Worm (Caenorhabditis elegans) whole organism, L2 larva: ENCODE data around the gene fbxa-65.
A peak's percentile ranks its signal among the peaks of the same experiment; 100 is the strongest.

Source experiments
- C34F6.9 ChIP-seq: fragments of 150-350 bp; optimal IDR thresholded peaks from 2 replicates; lab custom pipeline; 2014; ENCODE audit warnings: missing biosample characterization, missing genetic modification characterization
- F13H6.1 ChIP-seq: sonication (generic microtip); optimal IDR thresholded peaks from 2 replicates; lab custom pipeline; 2016; ENCODE audit warnings: missing genetic modification characterization, missing compliant biosample characterization
- R02D3.7 ChIP-seq: fragments of 150-350 bp; optimal IDR thresholded peaks from 2 replicates; lab custom pipeline; 2014; ENCODE audit warnings: missing biosample characterization, missing genetic modification characterization
- Y55F3AM.14 ChIP-seq: fragments of 200-800 bp; sonication (Bioruptor generic); optimal IDR thresholded peaks from 2 replicates; lab custom pipeline; 2018; ENCODE audit warnings: mild to moderate bottlenecking, missing genetic modification characterization, missing compliant biosample characterization
- alr-1 ChIP-seq: fragments of 150-350 bp; optimal IDR thresholded peaks from 2 replicates; lab custom pipeline; 2014; ENCODE audit warnings: missing biosample characterization, missing genetic modification characterization
- aly-2 ChIP-seq: fragments of 150-350 bp; optimal IDR thresholded peaks from 2 replicates; lab custom pipeline; 2014; ENCODE audit warnings: missing biosample characterization, missing genetic modification characterization
- ama-1 ChIP-seq: fragments of 150-350 bp; optimal IDR thresholded peaks from 2 replicates; lab custom pipeline; 2018; ENCODE audit warnings: inconsistent platforms
- blmp-1 ChIP-seq: sonication (generic microtip); optimal IDR thresholded peaks from 2 replicates; lab custom pipeline; 2017; ENCODE audit warnings: missing genetic modification characterization, mild to moderate bottlenecking, missing compliant biosample characterization, antibody characterized with exemption, moderate library complexity; ENCODE audit not compliant: insufficient read depth
- ceh-16 ChIP-seq: fragments of 150-350 bp; optimal IDR thresholded peaks from 2 replicates; lab custom pipeline; 2014; ENCODE audit warnings: missing biosample characterization, missing genetic modification characterization
- ceh-82 ChIP-seq: fragments of 150-350 bp; optimal IDR thresholded peaks from 2 replicates; lab custom pipeline; 2014; ENCODE audit warnings: missing biosample characterization, missing genetic modification characterization
- crh-2 ChIP-seq: sonication (generic microtip); optimal IDR thresholded peaks from 2 replicates; lab custom pipeline; 2017; ENCODE audit warnings: missing biosample characterization, missing genetic modification characterization
- dmd-4 ChIP-seq: sonication (generic microtip); optimal IDR thresholded peaks from 2 replicates; lab custom pipeline; 2017; ENCODE audit warnings: missing biosample characterization, missing genetic modification characterization
- egl-27 ChIP-seq: sonication (generic microtip); optimal IDR thresholded peaks from 3 replicates; lab custom pipeline; 2017; ENCODE audit warnings: missing biosample characterization, missing genetic modification reagents, missing genetic modification characterization
- elt-3 ChIP-seq: sonication (generic microtip); optimal IDR thresholded peaks from 2 replicates; lab custom pipeline; 2017; ENCODE audit warnings: missing biosample characterization, missing genetic modification characterization
- fos-1 ChIP-seq: fragments of 150-350 bp; optimal IDR thresholded peaks from 2 replicates; lab custom pipeline; 2014; ENCODE audit warnings: missing biosample characterization, missing genetic modification characterization
- gmeb-1 ChIP-seq: fragments of 150-350 bp; optimal IDR thresholded peaks from 2 replicates; lab custom pipeline; 2014; ENCODE audit warnings: missing biosample characterization, missing genetic modification characterization
- lin-11 ChIP-seq: fragments of 150-350 bp; sonication (generic microtip); optimal IDR thresholded peaks from 2 replicates; lab custom pipeline; 2014; ENCODE audit warnings: missing biosample characterization, missing genetic modification characterization, inconsistent platforms, mixed read lengths
- lin-13 ChIP-seq: fragments of 150-350 bp; optimal IDR thresholded peaks from 2 replicates; lab custom pipeline; 2014; ENCODE audit warnings: missing biosample characterization, missing genetic modification reagents, missing genetic modification characterization
- lsy-2 ChIP-seq, 2 experiments: fragments of 150-350 bp in 1 of 2; sonication (generic microtip) in 1 of 2; optimal IDR thresholded peaks; 2 replicates each; lab custom pipeline; 2014 to 2017; ENCODE audit warnings: missing biosample characterization in 2 of 2, missing genetic modification characterization in 2 of 2
- mab-5 ChIP-seq: fragments of 150-350 bp; optimal IDR thresholded peaks from 2 replicates; lab custom pipeline; 2014; ENCODE audit warnings: missing biosample characterization, missing genetic modification characterization
- mbf-1 ChIP-seq: sonication (generic microtip); optimal IDR thresholded peaks from 2 replicates; lab custom pipeline; 2017; ENCODE audit warnings: missing biosample characterization, missing genetic modification characterization
- mdl-1 ChIP-seq, 2 experiments: fragments of 150-350 bp in 1 of 2; sonication (generic microtip) in 1 of 2; optimal IDR thresholded peaks; 2 replicates each; lab custom pipeline; 2017; ENCODE audit warnings: missing biosample characterization in 2 of 2, missing genetic modification characterization in 2 of 2
- nhr-10 ChIP-seq: sonication (generic microtip); optimal IDR thresholded peaks from 2 replicates; lab custom pipeline; 2017; ENCODE audit warnings: missing biosample characterization, missing genetic modification characterization
- nhr-11 ChIP-seq: fragments of 150-350 bp; optimal IDR thresholded peaks from 2 replicates; lab custom pipeline; 2014; ENCODE audit warnings: missing biosample characterization, missing genetic modification characterization
- nhr-12 ChIP-seq: fragments of 150-350 bp; optimal IDR thresholded peaks from 2 replicates; lab custom pipeline; 2014; ENCODE audit warnings: missing biosample characterization, missing genetic modification characterization
- nhr-129 ChIP-seq: fragments of 150-350 bp; optimal IDR thresholded peaks from 2 replicates; lab custom pipeline; 2014; ENCODE audit warnings: missing biosample characterization, missing genetic modification characterization
- nhr-21 ChIP-seq: fragments of 150-350 bp; optimal IDR thresholded peaks from 2 replicates; lab custom pipeline; 2014; ENCODE audit warnings: missing biosample characterization, missing genetic modification characterization
- nhr-23 ChIP-seq: fragments of 150-350 bp; optimal IDR thresholded peaks from 2 replicates; lab custom pipeline; 2014; ENCODE audit warnings: missing biosample characterization, missing genetic modification reagents, missing genetic modification characterization
- nhr-237 ChIP-seq: fragments of 150-350 bp; optimal IDR thresholded peaks from 2 replicates; lab custom pipeline; 2014; ENCODE audit warnings: missing biosample characterization, missing genetic modification characterization
- nhr-25 ChIP-seq: fragments of 150-350 bp; sonication (generic microtip); optimal IDR thresholded peaks from 3 replicates; lab custom pipeline; 2014; ENCODE audit warnings: missing biosample characterization, missing genetic modification characterization
- nhr-6 ChIP-seq: fragments of 150-350 bp; optimal IDR thresholded peaks from 2 replicates; lab custom pipeline; 2014; ENCODE audit warnings: missing biosample characterization, missing genetic modification characterization
- nhr-77 ChIP-seq: fragments of 150-350 bp; optimal IDR thresholded peaks from 2 replicates; lab custom pipeline; 2014; ENCODE audit warnings: missing biosample characterization, missing genetic modification characterization
- sem-4 ChIP-seq: fragments of 150-350 bp; optimal IDR thresholded peaks from 2 replicates; lab custom pipeline; 2014; ENCODE audit warnings: missing biosample characterization, missing genetic modification reagents, missing genetic modification characterization
- sma-3 ChIP-seq: sonication (generic microtip); optimal IDR thresholded peaks from 2 replicates; lab custom pipeline; 2016; ENCODE audit warnings: missing genetic modification reagents, missing genetic modification characterization, missing compliant biosample characterization
- sma-9 ChIP-seq, 2 experiments: fragments of 150-350 bp in 1 of 2; sonication (generic microtip) in 1 of 2; optimal IDR thresholded peaks; 2 replicates each; lab custom pipeline; 2014 to 2016; ENCODE audit warnings: missing genetic modification characterization in 2 of 2, mild to moderate bottlenecking in 1 of 2, missing biosample characterization in 1 of 2, missing compliant biosample characterization in 1 of 2, missing genetic modification reagents in 1 of 2, moderate library complexity in 1 of 2
- snpc-4 ChIP-seq: fragments of 150-350 bp; optimal IDR thresholded peaks from 2 replicates; lab custom pipeline; 2014; ENCODE audit warnings: missing biosample characterization, missing genetic modification characterization
- unc-39 ChIP-seq: fragments of 150-350 bp; optimal IDR thresholded peaks from 2 replicates; lab custom pipeline; 2014; ENCODE audit warnings: missing biosample characterization, missing genetic modification characterization
- unc-55 ChIP-seq: fragments of 150-350 bp; sonication (generic microtip); optimal IDR thresholded peaks from 3 replicates; lab custom pipeline; 2014; ENCODE audit warnings: missing biosample characterization, missing genetic modification reagents, missing genetic modification characterization
- zag-1 ChIP-seq: fragments of 150-350 bp; optimal IDR thresholded peaks from 2 replicates; lab custom pipeline; 2014; ENCODE audit warnings: missing biosample characterization, missing genetic modification characterization
- ztf-1 ChIP-seq: fragments of 200-800 bp; sonication (Bioruptor generic); conservative IDR thresholded peaks from 2 replicates; pipeline ENCODE4 v1.3.6; 2022; ENCODE audit warnings: missing genetic modification characterization, missing compliant biosample characterization
- ztf-11 ChIP-seq: sonication (generic microtip); optimal IDR thresholded peaks from 2 replicates; lab custom pipeline; 2017; ENCODE audit warnings: missing biosample characterization, missing genetic modification characterization

fbxa-65 gene

DNA sequence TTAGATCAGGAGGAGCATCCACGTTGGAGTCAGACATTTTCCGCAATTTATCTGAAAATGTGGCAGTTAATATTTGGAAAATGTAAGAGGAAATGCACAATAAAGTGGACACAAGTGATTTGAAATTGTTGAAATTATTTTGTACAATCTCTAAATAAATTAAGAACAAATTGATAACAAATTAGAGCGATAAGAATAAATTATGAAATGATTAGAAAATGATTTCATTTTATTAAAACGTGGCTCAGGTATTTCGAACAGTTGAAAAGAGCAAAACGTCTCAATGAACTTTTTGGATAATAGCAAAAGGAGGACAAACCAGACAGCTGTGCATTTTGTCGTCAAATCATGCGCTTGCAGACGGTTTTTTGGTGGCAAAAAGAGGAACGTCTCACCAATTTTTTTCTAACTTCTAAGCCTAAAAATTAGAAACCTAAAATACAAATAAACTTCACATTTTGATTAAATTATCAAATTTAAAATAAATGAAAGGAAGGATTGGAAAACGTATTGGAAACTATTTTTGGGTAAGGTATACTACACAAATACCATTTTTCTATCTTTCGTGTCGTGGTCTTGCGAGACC lies at the start of gene fbxa-65:
Gene fbxa-65 (minus strand): TSS at position 51 of the 586 bp plus-strand sequence.
- TF ChIP-seq R02D3.7 (tag; lab: Kevin White, UChicago) (no peak), nhr-77 (tag; lab: Kevin White, UChicago) (no peak), C34F6.9 (tag; lab: Kevin White, UChicago) (peak; percentile 22), dmd-4 (no peak), Y55F3AM.14 (GFP tag; lab: Kevin White, UChicago) (no peak), zag-1 (no peak), ztf-1 (GFP tag; lab: Robert Waterston, UW) (no peak), nhr-129 (tag; lab: Kevin White, UChicago) (no peak), mab-5 (tag; lab: Kevin White, UChicago) (no peak), lin-11 (no peak), nhr-25 (tag; lab: Kevin White, UChicago) (no peak), nhr-12 (tag; lab: Kevin White, UChicago) (no peak), lsy-2 (tag; optimal IDR thresholded peaks at IDR 0.05; lab: Kevin White, UChicago) (peak in 1 of 2 experiments; percentile 19), sma-9 (GFP tag; optimal IDR thresholded peaks at IDR 0.05; lab: Kevin White, UChicago) (peak; percentile 7), sma-9 (tag; optimal IDR thresholded peaks at IDR 0.05; lab: Kevin White, UChicago) (no peak), elt-3 (tag; lab: Kevin White, UChicago) (no peak)

DNA sequence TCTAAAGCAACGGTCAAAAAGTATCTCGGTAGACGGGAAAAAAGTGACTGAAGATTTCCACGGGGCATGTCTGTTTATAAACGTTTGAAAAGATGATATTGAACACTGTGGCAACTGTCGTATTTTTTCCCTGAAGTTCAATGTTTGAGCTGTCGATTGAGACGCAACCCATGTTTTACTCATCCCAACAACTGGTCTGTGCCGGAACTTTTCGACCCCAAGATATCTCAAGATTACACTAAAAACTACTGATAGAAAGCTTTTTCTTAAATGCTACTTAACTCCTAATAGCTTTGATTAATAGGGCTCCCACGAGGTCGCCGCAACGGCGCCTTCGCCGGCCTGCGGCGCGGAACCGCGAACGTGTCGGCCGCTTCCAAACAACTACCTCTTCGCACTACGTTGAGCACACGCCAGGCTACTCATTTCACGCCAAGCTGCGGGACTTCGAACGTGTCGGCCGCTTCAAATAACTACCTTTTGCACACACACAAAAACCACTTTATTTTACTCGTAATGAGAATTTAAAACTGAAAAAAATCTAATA lies 48.5 kb upstream of the fbxa-65 start, which contains the start of gene T20D4.15:
Gene T20D4.15 (minus strand): TSS at position 51 of the 547 bp plus-strand sequence.
- no peak for TF ChIP-seq ceh-16
- peak; percentile 66 for TF ChIP-seq sma-9 (GFP tag; optimal IDR thresholded peaks at IDR 0.05; lab: Kevin White, UChicago)
- no peak for TF ChIP-seq sma-9 (tag; optimal IDR thresholded peaks at IDR 0.05; lab: Kevin White, UChicago)

DNA sequence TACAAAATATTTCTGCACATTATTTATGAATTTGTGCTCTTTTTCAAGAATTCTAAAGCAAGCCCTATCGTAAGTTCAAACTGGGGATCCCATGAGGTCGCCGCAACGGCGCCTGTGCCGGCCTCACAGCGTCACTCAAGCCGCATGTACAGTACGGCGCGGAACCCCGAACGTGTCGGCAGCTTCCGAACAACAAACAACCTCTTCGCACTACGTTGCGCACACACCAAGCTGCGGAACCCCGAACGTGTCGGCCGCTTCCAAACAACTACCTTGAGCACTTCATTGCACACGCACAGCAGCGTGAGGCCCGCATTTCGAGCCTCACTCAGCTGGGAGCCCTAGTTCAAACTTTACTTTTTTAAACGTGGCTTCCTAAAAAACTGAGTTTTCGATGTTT lies 47.8 kb upstream of the fbxa-65 start:
- TF ChIP-seq nhr-23 (tag; lab: Kevin White, UChicago), result no peak
- no peak for TF ChIP-seq nhr-25 (tag; lab: Kevin White, UChicago)
- no peak for TF ChIP-seq R02D3.7 (tag; lab: Kevin White, UChicago)
- no peak for TF ChIP-seq nhr-6 (tag; lab: Kevin White, UChicago)
- no peak for TF ChIP-seq zag-1
- no peak for TF ChIP-seq nhr-11
- TF ChIP-seq nhr-12 (tag; lab: Kevin White, UChicago), result no peak
- no peak for TF ChIP-seq ztf-1 (GFP tag; lab: Robert Waterston, UW)

DNA sequence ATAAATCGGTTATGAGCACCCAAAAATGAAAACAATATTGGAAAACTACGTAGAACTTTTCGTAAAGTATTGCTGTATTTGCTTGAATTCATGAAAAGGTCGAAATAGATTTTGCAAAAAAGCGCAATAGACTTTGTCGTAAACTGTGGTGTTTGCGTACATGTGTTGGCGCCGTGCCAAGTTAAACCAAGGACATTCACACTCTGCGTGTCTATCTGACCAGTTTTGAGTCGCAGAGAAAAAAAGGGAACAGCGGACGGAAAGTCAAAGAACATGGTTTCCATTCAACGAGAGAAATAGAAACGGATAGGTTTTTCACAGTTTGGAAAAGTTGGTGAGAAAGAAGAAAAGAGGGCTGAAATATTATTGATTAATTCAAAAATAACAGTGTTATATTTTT lies 44.7 kb upstream of the fbxa-65 start:
- TF ChIP-seq nhr-21 (tag; lab: Kevin White, UChicago), result peak; percentile 84
- no peak for TF ChIP-seq ztf-11 (tag; lab: Kevin White, UChicago)
- no peak for TF ChIP-seq ama-1 (lab: Kevin White, UChicago)
- TF ChIP-seq zag-1, result peak; percentile 42
- peak; percentile 90 for TF ChIP-seq F13H6.1
- peak; percentile 63 for TF ChIP-seq snpc-4 (tag; lab: Kevin White, UChicago)
- TF ChIP-seq lin-11, result peak; percentile 37
- TF ChIP-seq egl-27 (tag; lab: Kevin White, UChicago), result peak; percentile 90
- TF ChIP-seq nhr-11, result no peak
- TF ChIP-seq nhr-10, result no peak
- TF ChIP-seq nhr-237 (tag; lab: Kevin White, UChicago), result no peak
- peak; percentile 73 for TF ChIP-seq gmeb-1
- TF ChIP-seq nhr-6 (tag; lab: Kevin White, UChicago), result peak; percentile 83
- no peak for TF ChIP-seq mbf-1 (tag; lab: Kevin White, UChicago)
- peak; percentile 99 for TF ChIP-seq sma-9 (GFP tag; optimal IDR thresholded peaks at IDR 0.05; lab: Kevin White, UChicago)
- TF ChIP-seq sma-9 (tag; optimal IDR thresholded peaks at IDR 0.05; lab: Kevin White, UChicago), result peak; percentile 58
- no peak for TF ChIP-seq dmd-4
- no peak for TF ChIP-seq aly-2 (tag; lab: Kevin White, UChicago)
- TF ChIP-seq C34F6.9 (tag; lab: Kevin White, UChicago), result peak; percentile 86
- TF ChIP-seq sma-3 (GFP tag; lab: Kevin White, UChicago), result peak; percentile 88
- TF ChIP-seq nhr-25 (tag; lab: Kevin White, UChicago), result peak; percentile 96
- TF ChIP-seq nhr-77 (tag; lab: Kevin White, UChicago), result no peak
- TF ChIP-seq crh-2 (tag; lab: Kevin White, UChicago), result peak; percentile 84
- peak; percentile 29 for TF ChIP-seq blmp-1 (tag; lab: Kevin White, UChicago)
- no peak for TF ChIP-seq unc-39 (tag; lab: Kevin White, UChicago)
- peak; percentile 73 for TF ChIP-seq sem-4 (tag; lab: Kevin White, UChicago)
- TF ChIP-seq ceh-82 (tag; lab: Kevin White, UChicago), result no peak
- TF ChIP-seq nhr-129 (tag; lab: Kevin White, UChicago), result peak; percentile 89
- peak in 1 of 2 experiments; percentile 60 for TF ChIP-seq mdl-1 (tag; optimal IDR thresholded peaks at IDR 0.05; lab: Kevin White, UChicago)
- no peak for TF ChIP-seq alr-1 (tag; lab: Kevin White, UChicago)
- TF ChIP-seq lsy-2 (tag; optimal IDR thresholded peaks at IDR 0.05; lab: Kevin White, UChicago), result peak; percentile 51 to 85
- TF ChIP-seq Y55F3AM.14 (GFP tag; lab: Kevin White, UChicago), result peak; percentile 56
- peak; percentile 18 for TF ChIP-seq mab-5 (tag; lab: Kevin White, UChicago)
- TF ChIP-seq unc-55 (GFP tag; lab: Kevin White, UChicago), result peak; percentile 63
- TF ChIP-seq lin-13 (GFP tag; lab: Kevin White, UChicago), result peak; percentile 76
- peak; percentile 89 for TF ChIP-seq fos-1 (tag; lab: Kevin White, UChicago)
